ENCODE assay signal across 2 fruit fly cellular contexts in the genomic region with DNA sequence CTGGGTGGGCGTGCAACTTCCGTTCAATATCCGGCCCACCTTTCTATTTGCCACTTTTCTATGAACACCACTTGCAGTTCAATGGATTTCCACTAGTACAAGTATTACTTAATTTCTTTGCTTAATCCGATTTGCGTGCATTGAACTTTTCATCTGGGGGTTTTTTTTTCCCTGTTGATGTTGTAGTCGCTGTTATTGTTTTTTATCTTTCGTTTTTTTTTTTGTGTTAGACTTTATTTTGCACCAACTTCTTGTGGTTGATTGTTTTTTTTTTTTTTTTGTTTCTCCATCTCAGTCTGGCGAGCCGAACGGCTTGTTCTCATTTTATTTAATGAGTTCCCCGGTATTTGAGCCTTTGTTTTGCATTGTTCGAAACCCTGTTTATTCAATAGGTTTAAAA.
TF ChIP-seq lines count a peak whose summit lies in the region.

No protein-coding gene starts in this region.

TF ChIP-seq in whole organism, prepupa, 60 proteins besides CTCF, POLR2A, EP300 and RAD21:
- TF ChIP-seq CG32006 (GFP tag; optimal IDR thresholded peaks at IDR 0.05; lab: Kevin White, UChicago) (no peak), cyc (GFP tag; optimal IDR thresholded peaks at IDR 0.05; lab: Kevin White, UChicago) (no peak), salr (GFP tag; optimal IDR thresholded peaks at IDR 0.05; lab: Kevin White, UChicago) (no peak), CG10631 (GFP tag; optimal IDR thresholded peaks at IDR 0.05; lab: Kevin White, UChicago) (no peak), Smox (GFP tag; optimal IDR thresholded peaks at IDR 0.05; lab: Kevin White, UChicago) (no peak), fkh (GFP tag; optimal IDR thresholded peaks at IDR 0.05; lab: Kevin White, UChicago) (no peak), Sox15 (GFP tag; optimal IDR thresholded peaks at IDR 0.05; lab: Kevin White, UChicago) (no peak), ss (GFP tag; optimal IDR thresholded peaks at IDR 0.05; lab: Kevin White, UChicago) (peak; percentile 66 to 74), Hr38 (GFP tag; optimal IDR thresholded peaks at IDR 0.05; lab: Kevin White, UChicago) (no peak), CG9139 (GFP tag; optimal IDR thresholded peaks at IDR 0.05; lab: Kevin White, UChicago) (peak; percentile 63), CG8632 (GFP tag; optimal IDR thresholded peaks at IDR 0.05; lab: Kevin White, UChicago) (peak; percentile 46), CG6792 (GFP tag; optimal IDR thresholded peaks at IDR 0.05; lab: Kevin White, UChicago) (no peak), vri (GFP tag; optimal IDR thresholded peaks at IDR 0.05; lab: Kevin White, UChicago) (no peak), CG7368 (GFP tag; optimal IDR thresholded peaks at IDR 0.05; lab: Kevin White, UChicago) (no peak), CG34406 (GFP tag; optimal IDR thresholded peaks at IDR 0.05; lab: Kevin White, UChicago) (no peak), CG3919 (GFP tag; optimal IDR thresholded peaks at IDR 0.05; lab: Kevin White, UChicago) (no peak), CG6808 (GFP tag; optimal IDR thresholded peaks at IDR 0.05; lab: Kevin White, UChicago) (peak; percentile 68), CG1621 (tag; optimal IDR thresholded peaks at IDR 0.05; lab: Kevin White, UChicago) (no peak), Blimp-1 (GFP tag; optimal IDR thresholded peaks at IDR 0.05; lab: Kevin White, UChicago) (no peak), Sox102F (GFP tag; optimal IDR thresholded peaks at IDR 0.05; lab: Kevin White, UChicago) (no peak), CG11902 (GFP tag; optimal IDR thresholded peaks at IDR 0.05; lab: Kevin White, UChicago) (no peak), Eip78C (GFP tag; lab: Kevin White, UChicago) (peak; percentile 70), CG6854 (GFP tag; optimal IDR thresholded peaks at IDR 0.05; lab: Kevin White, UChicago) (no peak), eg (GFP tag; IDR thresholded peaks at IDR 0.05; lab: Robert Waterston, UW) (no peak), CG15336 (GFP tag; IDR thresholded peaks at IDR 0.05; lab: Robert Waterston, UW) (0 out of 2 replicates have a peak, but pooled peaks have one; percentile 7), dsx (GFP tag; optimal IDR thresholded peaks at IDR 0.05; lab: Kevin White, UChicago; ENCODE audit: poor library complexity, severe bottlenecking) (peak; percentile 52), CG6276 (GFP tag; optimal IDR thresholded peaks at IDR 0.05; lab: Kevin White, UChicago) (no peak), topi (GFP tag; optimal IDR thresholded peaks at IDR 0.05; lab: Kevin White, UChicago) (no peak), CG4318 (GFP tag; optimal IDR thresholded peaks at IDR 0.05; lab: Kevin White, UChicago) (no peak), acj6 (GFP tag; optimal IDR thresholded peaks at IDR 0.05; lab: Kevin White, UChicago) (no peak)

TF ChIP-seq in whole organism, pupa, 21 proteins besides CTCF, POLR2A, EP300 and RAD21:
- TF ChIP-seq CG8301 (tag; optimal IDR thresholded peaks at IDR 0.05; lab: Kevin White, UChicago) (no peak), CG12605 (GFP tag; IDR thresholded peaks at IDR 0.05; lab: Robert Waterston, UW) (no peak), EcR (GFP tag; optimal IDR thresholded peaks at IDR 0.05; lab: Kevin White, UChicago) (peak; percentile 72), CG15710 (tag; optimal IDR thresholded peaks at IDR 0.05; lab: Kevin White, UChicago) (peak; percentile 33), CG32121 (GFP tag; IDR thresholded peaks at IDR 0.05; lab: Robert Waterston, UW) (no peak), CG34367 (tag; optimal IDR thresholded peaks at IDR 0.05; lab: Kevin White, UChicago) (peak; percentile 59), CG13204 (GFP tag; optimal IDR thresholded peaks at IDR 0.05; lab: Kevin White, UChicago) (peak; percentile 63), gl (tag; optimal IDR thresholded peaks at IDR 0.05; lab: Kevin White, UChicago) (no peak), CG10348 (GFP tag; IDR thresholded peaks at IDR 0.05; lab: Robert Waterston, UW) (no peak), D1 (tag; optimal IDR thresholded peaks at IDR 0.05; lab: Kevin White, UChicago) (no peak)
